Worm (Caenorhabditis elegans) whole organism, L1 larva: ENCODE results near the gene str-207.

Experiments
- C34B4.2 ChIP-seq: sonication (generic microtip); optimal IDR thresholded peaks from 2 replicates; lab custom pipeline; 2017; ENCODE audit warnings: mild to moderate bottlenecking, missing genetic modification characterization, missing compliant biosample characterization
- alr-1 ChIP-seq: fragments of 200-800 bp; sonication (Bioruptor generic); optimal IDR thresholded peaks from 2 replicates; lab custom pipeline; 2018; ENCODE audit warnings: borderline replicate concordance, mild to moderate bottlenecking, missing genetic modification characterization, missing compliant biosample characterization
- blmp-1 ChIP-seq: fragments of 150-350 bp; optimal IDR thresholded peaks from 2 replicates; lab custom pipeline; 2014; ENCODE audit warnings: missing biosample characterization, missing genetic modification characterization
- ceh-82 ChIP-seq, 3 experiments: fragments of 150-350 bp in 1 of 3; sonication (generic microtip) in 2 of 3; optimal IDR thresholded peaks; 2 replicates each; lab custom pipeline; 2014 to 2017; ENCODE audit warnings: missing biosample characterization in 3 of 3, missing genetic modification characterization in 3 of 3
- ceh-88 ChIP-seq: fragments of 200-800 bp; sonication (Bioruptor generic); IDR thresholded peaks from 2 replicates; pipeline ENCODE4 v1.3.6; 2022; ENCODE audit warnings: missing genetic modification characterization, missing compliant biosample characterization
- ces-1 ChIP-seq: fragments of 150-350 bp; optimal IDR thresholded peaks from 2 replicates; lab custom pipeline; 2014; ENCODE audit warnings: missing biosample characterization, missing genetic modification reagents, missing genetic modification characterization
- efl-1 ChIP-seq, 4 experiments: fragments of 150-350 bp; optimal IDR thresholded peaks in 3 of 4; peaks in 1 of 4; 1 replicate in 1 of 4; 2 replicates in 3 of 4; lab custom pipeline; 2014; ENCODE audit warnings: missing biosample characterization in 2 of 4, missing genetic modification characterization in 2 of 4, missing genetic modification reagents in 2 of 4
- efl-3 ChIP-seq: fragments of 200-800 bp; sonication (Bioruptor generic); optimal IDR thresholded peaks from 2 replicates; lab custom pipeline; 2018; ENCODE audit warnings: mild to moderate bottlenecking, missing genetic modification characterization, missing compliant biosample characterization
- egl-13 ChIP-seq: sonication (generic microtip); optimal IDR thresholded peaks from 2 replicates; lab custom pipeline; 2016; ENCODE audit warnings: missing genotype, missing genetic modification reagents, missing genetic modification characterization, missing compliant biosample characterization
- elt-2 ChIP-seq: sonication (generic microtip); optimal IDR thresholded peaks from 2 replicates; lab custom pipeline; 2016; ENCODE audit warnings: missing genetic modification characterization, mild to moderate bottlenecking, inconsistent platforms, missing compliant biosample characterization, missing genetic modification reagents
- elt-3 ChIP-seq, 6 experiments: fragments of 150-350 bp in 1 of 6; sonication (generic microtip); optimal IDR thresholded peaks; 2 replicates each; lab custom pipeline; 2017 to 2018; ENCODE audit warnings: missing biosample characterization in 6 of 6, missing genetic modification characterization in 6 of 6, inconsistent platforms in 1 of 6
- fkh-8 ChIP-seq: sonication (generic microtip); optimal IDR thresholded peaks from 2 replicates; lab custom pipeline; 2016; ENCODE audit warnings: mild to moderate bottlenecking, missing genetic modification characterization, missing compliant biosample characterization
- hlh-17 ChIP-seq: fragments of 200-800 bp; sonication (Bioruptor generic); optimal IDR thresholded peaks from 2 replicates; lab custom pipeline; 2018; ENCODE audit warnings: missing genetic modification characterization, mild to moderate bottlenecking, missing compliant biosample characterization, moderate library complexity, borderline replicate concordance
- irx-1 ChIP-seq: sonication (generic microtip); optimal IDR thresholded peaks from 2 replicates; lab custom pipeline; 2016; ENCODE audit warnings: missing genetic modification characterization, missing compliant biosample characterization
- isw-1 ChIP-seq: fragments of 200-800 bp; sonication (Bioruptor generic); IDR thresholded peaks from 2 replicates; pipeline ENCODE4 v1.3.6; 2022; ENCODE audit warnings: missing genetic modification characterization, missing compliant biosample characterization
- lin-13 ChIP-seq: fragments of 150-350 bp; optimal IDR thresholded peaks from 2 replicates; lab custom pipeline; 2014; ENCODE audit warnings: missing biosample characterization, missing genetic modification reagents, missing genetic modification characterization
- lin-35 ChIP-seq, 2 experiments: fragments of 150-350 bp; optimal IDR thresholded peaks; 2 replicates each; lab custom pipeline; 2014; ENCODE audit warnings: missing biosample characterization in 2 of 2, missing genetic modification characterization in 2 of 2, missing genetic modification reagents in 2 of 2
- lin-39 ChIP-seq: fragments of 150-350 bp; optimal IDR thresholded peaks from 2 replicates; lab custom pipeline; 2014; ENCODE audit warnings: missing biosample characterization, missing genetic modification reagents, missing genetic modification characterization
- mab-9 ChIP-seq: fragments of 200-800 bp; sonication (Bioruptor generic); IDR thresholded peaks from 2 replicates; pipeline ENCODE4 v1.3.6; 2022; ENCODE audit warnings: missing genetic modification reagents, missing genetic modification characterization, missing compliant biosample characterization
- mdl-1 ChIP-seq, 2 experiments: fragments of 150-350 bp; optimal IDR thresholded peaks; 2 replicates each; lab custom pipeline; 2014 to 2017; ENCODE audit warnings: missing biosample characterization in 2 of 2, missing genetic modification characterization in 2 of 2, inconsistent platforms in 1 of 2
- nhr-12 ChIP-seq: sonication (generic microtip); optimal IDR thresholded peaks from 2 replicates; lab custom pipeline; 2017; ENCODE audit warnings: missing biosample characterization, missing genetic modification characterization
- nhr-19 ChIP-seq: fragments of 200-800 bp; sonication (Bioruptor generic); conservative IDR thresholded peaks from 2 replicates; pipeline ENCODE4 v1.3.6; 2022; ENCODE audit warnings: missing genetic modification characterization, missing compliant biosample characterization
- nhr-20 ChIP-seq: sonication (generic microtip); optimal IDR thresholded peaks from 2 replicates; lab custom pipeline; 2016; ENCODE audit warnings: mild to moderate bottlenecking, missing genetic modification characterization, missing compliant biosample characterization
- nhr-237 ChIP-seq: fragments of 150-350 bp; optimal IDR thresholded peaks from 2 replicates; lab custom pipeline; 2014; ENCODE audit warnings: missing biosample characterization, missing genetic modification characterization
- nhr-28 ChIP-seq: fragments of 150-350 bp; optimal IDR thresholded peaks from 2 replicates; lab custom pipeline; 2014; ENCODE audit warnings: missing biosample characterization, missing genetic modification characterization
- nhr-71 ChIP-seq: sonication (generic microtip); optimal IDR thresholded peaks from 2 replicates; lab custom pipeline; 2016; ENCODE audit warnings: mild to moderate bottlenecking, missing genetic modification characterization, moderate library complexity, missing compliant biosample characterization
- nhr-90 ChIP-seq: sonication (generic microtip); optimal IDR thresholded peaks from 2 replicates; lab custom pipeline; 2016; ENCODE audit warnings: mild to moderate bottlenecking, missing genetic modification characterization, missing compliant biosample characterization; ENCODE audit not compliant: poor library complexity
- pqm-1 ChIP-seq: sonication (generic microtip); optimal IDR thresholded peaks from 3 replicates; lab custom pipeline; 2017; ENCODE audit warnings: missing biosample characterization, missing genetic modification characterization
- rnt-1 ChIP-seq: sonication (generic microtip); optimal IDR thresholded peaks from 2 replicates; lab custom pipeline; 2016; ENCODE audit warnings: mild to moderate bottlenecking, missing genetic modification characterization, moderate library complexity, missing compliant biosample characterization
- skn-1 ChIP-seq: fragments of 150-350 bp; optimal IDR thresholded peaks from 2 replicates; lab custom pipeline; 2014; ENCODE audit warnings: missing biosample characterization, missing genetic modification characterization
- snpc-4 ChIP-seq: fragments of 150-350 bp; optimal IDR thresholded peaks from 2 replicates; lab custom pipeline; 2014; ENCODE audit warnings: missing biosample characterization, missing genetic modification characterization
- sox-4 ChIP-seq: sonication (generic microtip); optimal IDR thresholded peaks from 2 replicates; lab custom pipeline; 2016; ENCODE audit warnings: missing genetic modification characterization, missing compliant biosample characterization
- sup-37 ChIP-seq: fragments of 200-800 bp; sonication (Bioruptor generic); optimal IDR thresholded peaks from 2 replicates; lab custom pipeline; 2018; ENCODE audit warnings: mild to moderate bottlenecking, missing genetic modification characterization, missing compliant biosample characterization
- tbx-2 ChIP-seq: sonication (generic microtip); optimal IDR thresholded peaks from 2 replicates; lab custom pipeline; 2016; ENCODE audit warnings: missing genetic modification characterization, missing compliant biosample characterization
- unc-62 ChIP-seq: fragments of 150-350 bp; optimal IDR thresholded peaks from 2 replicates; lab custom pipeline; 2014; ENCODE audit warnings: missing biosample characterization, missing genetic modification reagents, missing genetic modification characterization
- unc-86 ChIP-seq: sonication (generic microtip); optimal IDR thresholded peaks from 2 replicates; lab custom pipeline; 2016; ENCODE audit warnings: missing genetic modification characterization, missing compliant biosample characterization
- vab-15 ChIP-seq: sonication (generic microtip); optimal IDR thresholded peaks from 2 replicates; lab custom pipeline; 2017; ENCODE audit warnings: missing genotype, mild to moderate bottlenecking, missing genetic modification characterization, missing compliant biosample characterization
- zag-1 ChIP-seq: fragments of 150-350 bp; optimal IDR thresholded peaks from 2 replicates; lab custom pipeline; 2014; ENCODE audit warnings: missing biosample characterization, missing genetic modification characterization

Gene str-207

ce11 chrV:4968775-4969174, 17.2 kb downstream of the str-207 start:
- TF ChIP-seq elt-3 (tag; optimal IDR thresholded peaks at IDR 0.05; lab: Kevin White, UChicago) (no peak), mab-9 (no peak), sox-4 (tag; lab: Kevin White, UChicago) (no peak), snpc-4 (no peak), pqm-1 (tag; lab: Kevin White, UChicago) (no peak), hlh-17 (GFP tag; lab: Kevin White, UChicago) (no peak), alr-1 (tag; lab: Kevin White, UChicago) (no peak), nhr-71 (no peak), sup-37 (GFP tag; lab: Kevin White, UChicago) (no peak), rnt-1 (no peak), egl-13 (tag; lab: Kevin White, UChicago) (no peak), nhr-19 (GFP tag; lab: Robert Waterston, UW) (no peak), isw-1 (GFP tag; lab: Robert Waterston, UW) (no peak), lin-39 (tag; lab: Kevin White, UChicago) (no peak), mdl-1 (tag; optimal IDR thresholded peaks at IDR 0.05; lab: Kevin White, UChicago) (no peak), tbx-2 (tag; lab: Kevin White, UChicago) (no peak), lin-13 (GFP tag; lab: Kevin White, UChicago) (no peak)

DNA sequence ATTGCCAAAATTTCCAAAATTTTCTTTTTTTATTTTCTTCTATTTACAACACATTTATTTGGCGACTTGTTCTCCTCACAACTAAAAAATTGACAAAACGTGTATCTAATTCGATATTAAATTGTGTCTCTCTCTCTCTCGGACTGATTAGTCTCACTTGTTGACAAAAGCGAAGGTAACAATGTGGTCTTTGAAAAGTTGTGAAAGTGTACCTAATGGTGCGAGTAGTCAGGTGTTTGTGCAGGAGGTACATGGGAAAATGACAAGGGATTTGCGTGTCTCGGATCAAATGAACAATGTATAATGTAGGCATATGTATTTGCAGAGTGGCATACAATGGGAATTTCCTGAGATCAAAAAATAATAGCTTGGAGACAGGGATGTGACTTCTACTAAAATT, 18.0 kb downstream of the str-207 start:
- TF ChIP-seq nhr-90 (tag; lab: Kevin White, UChicago), result no peak
- TF ChIP-seq ceh-88 (GFP tag; lab: Robert Waterston, UW), result no peak
- TF ChIP-seq efl-3 (GFP tag; lab: Kevin White, UChicago), result no peak
- no peak for TF ChIP-seq nhr-28 (tag; lab: Kevin White, UChicago)
- no peak for TF ChIP-seq mab-9
- no peak for TF ChIP-seq zag-1 (tag; lab: Kevin White, UChicago)
- TF ChIP-seq ceh-82 (tag; optimal IDR thresholded peaks at IDR 0.05; lab: Kevin White, UChicago), result no peak
- peak; percentile 19 for TF ChIP-seq fkh-8 (tag; lab: Kevin White, UChicago)
- TF ChIP-seq pqm-1 (tag; lab: Kevin White, UChicago), result no peak
- no peak for TF ChIP-seq C34B4.2 (tag; lab: Kevin White, UChicago)
- peak; percentile 14 for TF ChIP-seq elt-2 (tag; lab: Kevin White, UChicago)
- TF ChIP-seq vab-15, result no peak
- peak in 1 of 2 experiments; percentile 48 for TF ChIP-seq lin-35 (GFP tag; optimal IDR thresholded peaks at IDR 0.05; lab: Kevin White, UChicago)
- TF ChIP-seq snpc-4, result no peak
- peak in 1 of 6 experiments; percentile 25 for TF ChIP-seq elt-3 (tag; optimal IDR thresholded peaks at IDR 0.05; lab: Kevin White, UChicago)
- TF ChIP-seq unc-86 (tag; lab: Kevin White, UChicago), result no peak
- TF ChIP-seq blmp-1, result peak; percentile 79
- TF ChIP-seq nhr-20 (tag; lab: Kevin White, UChicago), result peak; percentile 35
- no peak for TF ChIP-seq efl-1 (optimal IDR thresholded peaks at IDR 0.05; lab: Kevin White, UChicago)
- no peak for TF ChIP-seq efl-1 (GFP tag; optimal IDR thresholded peaks at IDR 0.05 in 1 of 2; lab: Kevin White, UChicago)
- no peak for TF ChIP-seq lin-13 (GFP tag; lab: Kevin White, UChicago)
- peak in 1 of 2 experiments; percentile 5 for TF ChIP-seq mdl-1 (tag; optimal IDR thresholded peaks at IDR 0.05; lab: Kevin White, UChicago)
- TF ChIP-seq nhr-71, result peak; percentile 22
- no peak for TF ChIP-seq lin-39 (tag; lab: Kevin White, UChicago)
- no peak for TF ChIP-seq nhr-12
- TF ChIP-seq ces-1, result no peak
- TF ChIP-seq, all 84 proteins: peak for 8

DNA sequence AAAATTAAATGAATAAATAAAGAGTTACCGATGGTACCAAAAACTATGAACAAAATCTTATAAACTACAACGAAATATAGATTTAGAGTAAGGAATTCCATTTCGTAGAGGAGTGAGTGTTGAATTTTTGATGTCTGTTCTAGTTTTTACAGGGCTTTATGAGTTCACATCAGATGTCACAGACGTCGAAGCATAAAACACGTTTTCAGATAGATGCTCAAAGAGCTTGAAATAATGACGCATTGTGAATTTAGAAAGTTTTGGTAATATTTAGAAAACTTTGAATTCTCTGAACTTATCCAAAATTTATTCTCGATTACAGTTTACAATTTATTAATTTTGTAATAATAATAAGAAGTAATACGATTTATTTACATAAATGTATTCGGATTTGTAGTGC, 21.4 kb downstream of the str-207 start, which contains the start of gene srsx-9:
Gene srsx-9 (minus strand): TSS at position 101 of the 400 bp plus-strand sequence.
- TF ChIP-seq irx-1 (tag; lab: Kevin White, UChicago) (no peak), skn-1 (tag; lab: Kevin White, UChicago) (no peak), sup-37 (GFP tag; lab: Kevin White, UChicago) (no peak), unc-62 (GFP tag; lab: Kevin White, UChicago) (no peak), nhr-237 (no peak)
